Worm (Caenorhabditis elegans) whole organism, L2 larva: ENCODE measurements around the gene exl-1.

Experiments
- C34F6.9 ChIP-seq: fragments of 150-350 bp; optimal IDR thresholded peaks from 2 replicates; lab custom pipeline; 2014; ENCODE audit warnings: missing biosample characterization, missing genetic modification characterization
- F13H6.1 ChIP-seq: sonication (generic microtip); optimal IDR thresholded peaks from 2 replicates; lab custom pipeline; 2016; ENCODE audit warnings: missing genetic modification characterization, missing compliant biosample characterization
- Y55F3AM.14 ChIP-seq: fragments of 200-800 bp; sonication (Bioruptor generic); optimal IDR thresholded peaks from 2 replicates; lab custom pipeline; 2018; ENCODE audit warnings: mild to moderate bottlenecking, missing genetic modification characterization, missing compliant biosample characterization
- ZK546.5 ChIP-seq: sonication (generic microtip); optimal IDR thresholded peaks from 2 replicates; lab custom pipeline; 2017; ENCODE audit warnings: missing biosample characterization, missing genetic modification characterization
- blmp-1 ChIP-seq: sonication (generic microtip); optimal IDR thresholded peaks from 2 replicates; lab custom pipeline; 2017; ENCODE audit warnings: missing genetic modification characterization, mild to moderate bottlenecking, missing compliant biosample characterization, antibody characterized with exemption, moderate library complexity; ENCODE audit not compliant: insufficient read depth
- ceh-16 ChIP-seq: fragments of 150-350 bp; optimal IDR thresholded peaks from 2 replicates; lab custom pipeline; 2014; ENCODE audit warnings: missing biosample characterization, missing genetic modification characterization
- ceh-82 ChIP-seq: fragments of 150-350 bp; optimal IDR thresholded peaks from 2 replicates; lab custom pipeline; 2014; ENCODE audit warnings: missing biosample characterization, missing genetic modification characterization
- dmd-4 ChIP-seq: sonication (generic microtip); optimal IDR thresholded peaks from 2 replicates; lab custom pipeline; 2017; ENCODE audit warnings: missing biosample characterization, missing genetic modification characterization
- egl-27 ChIP-seq: sonication (generic microtip); optimal IDR thresholded peaks from 3 replicates; lab custom pipeline; 2017; ENCODE audit warnings: missing biosample characterization, missing genetic modification reagents, missing genetic modification characterization
- elt-1 ChIP-seq: fragments of 150-350 bp; optimal IDR thresholded peaks from 2 replicates; lab custom pipeline; 2014; ENCODE audit warnings: missing biosample characterization, missing genetic modification characterization
- elt-3 ChIP-seq: sonication (generic microtip); optimal IDR thresholded peaks from 2 replicates; lab custom pipeline; 2017; ENCODE audit warnings: missing biosample characterization, missing genetic modification characterization
- fos-1 ChIP-seq: fragments of 150-350 bp; optimal IDR thresholded peaks from 2 replicates; lab custom pipeline; 2014; ENCODE audit warnings: missing biosample characterization, missing genetic modification characterization
- gmeb-1 ChIP-seq: fragments of 150-350 bp; optimal IDR thresholded peaks from 2 replicates; lab custom pipeline; 2014; ENCODE audit warnings: missing biosample characterization, missing genetic modification characterization
- lin-11 ChIP-seq: fragments of 150-350 bp; sonication (generic microtip); optimal IDR thresholded peaks from 2 replicates; lab custom pipeline; 2014; ENCODE audit warnings: missing biosample characterization, missing genetic modification characterization, inconsistent platforms, mixed read lengths
- lin-13 ChIP-seq: fragments of 150-350 bp; optimal IDR thresholded peaks from 2 replicates; lab custom pipeline; 2014; ENCODE audit warnings: missing biosample characterization, missing genetic modification reagents, missing genetic modification characterization
- lin-39 ChIP-seq: fragments of 150-350 bp; optimal IDR thresholded peaks from 2 replicates; lab custom pipeline; 2014; ENCODE audit warnings: missing biosample characterization, missing genetic modification reagents, missing genetic modification characterization
- lsy-2 ChIP-seq, 2 experiments: fragments of 150-350 bp in 1 of 2; sonication (generic microtip) in 1 of 2; optimal IDR thresholded peaks; 2 replicates each; lab custom pipeline; 2014 to 2017; ENCODE audit warnings: missing biosample characterization in 2 of 2, missing genetic modification characterization in 2 of 2
- mab-5 ChIP-seq: fragments of 150-350 bp; optimal IDR thresholded peaks from 2 replicates; lab custom pipeline; 2014; ENCODE audit warnings: missing biosample characterization, missing genetic modification characterization
- mbf-1 ChIP-seq: sonication (generic microtip); optimal IDR thresholded peaks from 2 replicates; lab custom pipeline; 2017; ENCODE audit warnings: missing biosample characterization, missing genetic modification characterization
- mdl-1 ChIP-seq, 2 experiments: fragments of 150-350 bp in 1 of 2; sonication (generic microtip) in 1 of 2; optimal IDR thresholded peaks; 2 replicates each; lab custom pipeline; 2017; ENCODE audit warnings: missing biosample characterization in 2 of 2, missing genetic modification characterization in 2 of 2
- nhr-10 ChIP-seq: sonication (generic microtip); optimal IDR thresholded peaks from 2 replicates; lab custom pipeline; 2017; ENCODE audit warnings: missing biosample characterization, missing genetic modification characterization
- nhr-12 ChIP-seq: fragments of 150-350 bp; optimal IDR thresholded peaks from 2 replicates; lab custom pipeline; 2014; ENCODE audit warnings: missing biosample characterization, missing genetic modification characterization
- nhr-129 ChIP-seq: fragments of 150-350 bp; optimal IDR thresholded peaks from 2 replicates; lab custom pipeline; 2014; ENCODE audit warnings: missing biosample characterization, missing genetic modification characterization
- nhr-237 ChIP-seq: fragments of 150-350 bp; optimal IDR thresholded peaks from 2 replicates; lab custom pipeline; 2014; ENCODE audit warnings: missing biosample characterization, missing genetic modification characterization
- nhr-25 ChIP-seq: fragments of 150-350 bp; sonication (generic microtip); optimal IDR thresholded peaks from 3 replicates; lab custom pipeline; 2014; ENCODE audit warnings: missing biosample characterization, missing genetic modification characterization
- nhr-6 ChIP-seq: fragments of 150-350 bp; optimal IDR thresholded peaks from 2 replicates; lab custom pipeline; 2014; ENCODE audit warnings: missing biosample characterization, missing genetic modification characterization
- nhr-77 ChIP-seq: fragments of 150-350 bp; optimal IDR thresholded peaks from 2 replicates; lab custom pipeline; 2014; ENCODE audit warnings: missing biosample characterization, missing genetic modification characterization
- peb-1 ChIP-seq: fragments of 150-350 bp; optimal IDR thresholded peaks from 2 replicates; lab custom pipeline; 2014; ENCODE audit warnings: missing biosample characterization, missing genetic modification characterization
- skn-1 ChIP-seq: sonication (generic microtip); optimal IDR thresholded peaks from 2 replicates; lab custom pipeline; 2017; ENCODE audit warnings: missing biosample characterization, missing genetic modification characterization
- sma-3 ChIP-seq: sonication (generic microtip); optimal IDR thresholded peaks from 2 replicates; lab custom pipeline; 2016; ENCODE audit warnings: missing genetic modification reagents, missing genetic modification characterization, missing compliant biosample characterization
- snpc-4 ChIP-seq: fragments of 150-350 bp; optimal IDR thresholded peaks from 2 replicates; lab custom pipeline; 2014; ENCODE audit warnings: missing biosample characterization, missing genetic modification characterization
- unc-55 ChIP-seq: fragments of 150-350 bp; sonication (generic microtip); optimal IDR thresholded peaks from 3 replicates; lab custom pipeline; 2014; ENCODE audit warnings: missing biosample characterization, missing genetic modification reagents, missing genetic modification characterization
- unc-62 ChIP-seq: fragments of 150-350 bp; optimal IDR thresholded peaks from 2 replicates; lab custom pipeline; 2014; ENCODE audit warnings: missing biosample characterization, missing genetic modification reagents, missing genetic modification characterization
- ztf-1 ChIP-seq: fragments of 200-800 bp; sonication (Bioruptor generic); conservative IDR thresholded peaks from 2 replicates; pipeline ENCODE4 v1.3.6; 2022; ENCODE audit warnings: missing genetic modification characterization, missing compliant biosample characterization
- ztf-11 ChIP-seq: sonication (generic microtip); optimal IDR thresholded peaks from 2 replicates; lab custom pipeline; 2017; ENCODE audit warnings: missing biosample characterization, missing genetic modification characterization
- ztf-4 ChIP-seq: fragments of 150-350 bp; optimal IDR thresholded peaks from 2 replicates; lab custom pipeline; 2014; ENCODE audit warnings: missing biosample characterization, missing genetic modification characterization

The exl-1 gene

DNA sequence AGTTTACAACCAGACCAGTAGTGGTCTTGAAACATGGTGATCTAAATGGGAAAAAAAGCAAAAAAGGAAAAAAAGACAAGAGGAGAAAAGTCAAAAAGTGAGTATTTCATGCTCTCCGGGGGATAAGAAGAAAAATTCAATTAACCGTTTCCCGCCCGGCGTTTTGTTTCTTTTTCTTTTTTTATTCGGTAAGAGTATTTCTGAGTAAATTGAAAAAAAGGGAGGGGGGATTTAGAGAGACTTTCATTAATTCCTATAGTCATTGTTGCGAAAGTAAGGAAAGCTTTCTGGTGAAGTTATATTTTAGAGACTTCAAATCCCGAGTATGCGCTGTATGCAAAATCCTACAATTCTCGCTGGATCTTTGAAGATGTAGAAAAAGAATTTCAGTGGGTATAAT, 14.4 kb upstream of the exl-1 start:
- TF ChIP-seq nhr-10 (tag; lab: Kevin White, UChicago), result no peak
- TF ChIP-seq Y55F3AM.14 (GFP tag; lab: Kevin White, UChicago), result no peak
- TF ChIP-seq nhr-237, result no peak
- no peak for TF ChIP-seq ZK546.5 (tag; lab: Kevin White, UChicago)
- TF ChIP-seq nhr-129 (tag; lab: Kevin White, UChicago), result no peak
- TF ChIP-seq C34F6.9 (tag; lab: Kevin White, UChicago), result no peak
- TF ChIP-seq ztf-4 (tag; lab: Kevin White, UChicago), result no peak
- TF ChIP-seq ztf-1, result no peak
- no peak for TF ChIP-seq dmd-4
- TF ChIP-seq lin-39 (tag; lab: Kevin White, UChicago), result no peak
- no peak for TF ChIP-seq elt-3 (tag; lab: Kevin White, UChicago)
- TF ChIP-seq unc-62, result no peak
- no peak for TF ChIP-seq sma-3 (GFP tag; lab: Kevin White, UChicago)
- TF ChIP-seq ceh-82 (tag; lab: Kevin White, UChicago), result no peak
- TF ChIP-seq, all 48 proteins: peak for 0

DNA sequence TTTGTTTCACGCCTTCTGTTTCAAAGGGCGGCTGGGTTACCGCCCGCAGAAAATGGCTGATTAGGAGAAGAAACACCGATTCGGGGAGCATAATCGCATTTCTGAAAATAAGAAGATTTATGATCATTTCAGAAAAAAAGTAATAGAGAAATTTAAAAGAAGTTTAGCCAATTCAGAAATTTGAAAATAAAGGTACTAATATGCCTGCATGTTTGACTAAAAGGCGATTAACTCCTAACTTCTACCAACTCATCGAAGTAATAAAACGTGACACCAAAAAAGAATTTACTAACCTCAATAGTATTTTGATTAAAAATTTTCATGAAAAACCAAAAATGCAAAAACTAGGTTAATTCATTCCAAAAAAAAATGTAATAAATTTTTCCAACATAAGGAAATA, 11.5 kb upstream of the exl-1 start, which contains the start of gene plx-2:
TSS of gene plx-2 (minus strand) at position 101 of the 400 bp plus-strand sequence.
- TF ChIP-seq nhr-77 (tag; lab: Kevin White, UChicago) (no peak), nhr-6 (tag; lab: Kevin White, UChicago) (no peak), lin-13 (GFP tag; lab: Kevin White, UChicago) (no peak), gmeb-1 (tag; lab: Kevin White, UChicago) (no peak), ZK546.5 (tag; lab: Kevin White, UChicago) (no peak), egl-27 (tag; lab: Kevin White, UChicago) (no peak), blmp-1 (tag; lab: Kevin White, UChicago) (no peak), skn-1 (tag; lab: Kevin White, UChicago) (no peak), C34F6.9 (tag; lab: Kevin White, UChicago) (no peak), dmd-4 (no peak), ceh-16 (no peak), lin-39 (tag; lab: Kevin White, UChicago) (no peak), lsy-2 (tag; optimal IDR thresholded peaks at IDR 0.05; lab: Kevin White, UChicago) (no peak), mab-5 (tag; lab: Kevin White, UChicago) (no peak), nhr-10 (tag; lab: Kevin White, UChicago) (no peak), elt-1 (no peak), nhr-237 (no peak)

DNA sequence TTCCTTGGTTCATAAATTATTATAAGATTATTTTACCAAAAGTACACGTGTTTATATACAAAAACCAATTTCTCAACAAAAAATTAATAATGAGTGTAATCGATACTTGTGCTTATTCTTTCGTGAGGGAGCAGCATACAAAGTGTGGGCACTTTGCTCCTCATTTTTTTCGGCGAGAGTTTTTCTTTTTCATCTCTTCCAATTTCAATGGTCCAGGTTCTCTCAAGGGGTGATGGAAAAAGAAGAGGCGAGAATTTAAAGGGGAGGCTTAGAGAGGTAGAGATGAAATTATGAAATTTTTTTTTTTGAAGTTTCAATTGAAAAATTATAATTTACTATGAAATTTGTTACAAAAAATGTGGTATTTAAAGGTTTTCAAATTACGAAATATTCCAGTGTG, 3.7 kb upstream of the exl-1 start:
- TF ChIP-seq mbf-1 (no peak), ceh-82 (tag; lab: Kevin White, UChicago) (no peak), gmeb-1 (tag; lab: Kevin White, UChicago) (no peak), F13H6.1 (tag; lab: Kevin White, UChicago) (no peak), nhr-25 (tag; lab: Kevin White, UChicago) (no peak), unc-55 (GFP tag; lab: Kevin White, UChicago) (peak; percentile 52), C34F6.9 (tag; lab: Kevin White, UChicago) (peak; percentile 51), peb-1 (tag; lab: Kevin White, UChicago) (no peak), snpc-4 (tag; lab: Kevin White, UChicago) (peak; percentile 43)

DNA sequence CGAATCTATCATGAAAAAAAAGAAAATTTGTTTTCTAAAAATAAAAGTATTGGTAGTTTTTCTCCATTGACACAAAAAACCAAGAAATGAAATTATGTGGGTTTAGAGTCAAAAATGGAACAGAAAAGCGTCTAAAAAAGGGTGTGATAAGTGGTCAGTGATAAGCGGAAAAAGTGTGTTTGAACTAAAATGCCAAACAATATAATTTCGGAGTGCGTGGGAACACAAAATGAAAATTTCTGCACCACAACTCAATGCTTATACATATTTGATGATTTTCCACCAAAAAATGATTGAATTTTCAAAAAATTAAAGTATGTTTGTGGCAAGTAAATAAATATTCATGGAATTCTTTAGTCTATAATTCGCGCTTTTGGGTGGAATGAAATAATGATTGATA, 2.2 kb upstream of the exl-1 start:
- TF ChIP-seq mdl-1 (tag; optimal IDR thresholded peaks at IDR 0.05; lab: Kevin White, UChicago), result no peak
- TF ChIP-seq lin-39 (tag; lab: Kevin White, UChicago), result no peak
- no peak for TF ChIP-seq lin-11 (tag; lab: Kevin White, UChicago)
- no peak for TF ChIP-seq lin-13 (GFP tag; lab: Kevin White, UChicago)
- TF ChIP-seq skn-1 (tag; lab: Kevin White, UChicago), result no peak
- TF ChIP-seq elt-1, result no peak
- no peak for TF ChIP-seq ztf-11
- TF ChIP-seq nhr-6 (tag; lab: Kevin White, UChicago), result no peak
- no peak for TF ChIP-seq blmp-1 (tag; lab: Kevin White, UChicago)
- TF ChIP-seq nhr-12 (tag; lab: Kevin White, UChicago), result no peak
- TF ChIP-seq egl-27 (tag; lab: Kevin White, UChicago), result no peak
- TF ChIP-seq fos-1 (tag; lab: Kevin White, UChicago), result peak; percentile 22
- peak; percentile 10 for TF ChIP-seq unc-55 (GFP tag; lab: Kevin White, UChicago)
